Fruit fly (Drosophila melanogaster) whole organism, adult: Measurements from ENCODE around the gene CG11241.
A peak's percentile ranks its signal among the peaks of the same experiment; 100 is the strongest.
"Not testable (repeated sequence)": the region's sequence is repeated elsewhere in the genome, so short reads cannot be mapped to it uniquely, and the experiment has no call there.

Source experiments
- CG11617 ChIP-seq: fragments of 200-800 bp; sonication (Bioruptor generic); optimal IDR thresholded peaks from 2 replicates; lab custom pipeline; 2017; ENCODE audit warnings: mild to moderate bottlenecking, missing biosample characterization, missing genetic modification reagents, missing genetic modification characterization
- CG12768 ChIP-seq: fragments of 200-800 bp; sonication (Bioruptor generic); optimal IDR thresholded peaks from 2 replicates; lab custom pipeline; 2017; ENCODE audit warnings: missing biosample characterization, missing genetic modification characterization, mild to moderate bottlenecking, moderate library complexity, missing genetic modification reagents
- CG14711 ChIP-seq: fragments of 200-800 bp; sonication (Bioruptor generic); optimal IDR thresholded peaks from 2 replicates; lab custom pipeline; 2018; ENCODE audit warnings: missing biosample characterization, mild to moderate bottlenecking, missing genetic modification characterization, moderate library complexity
- CG1620 ChIP-seq: fragments of 200-800 bp; sonication (Bioruptor generic); optimal IDR thresholded peaks from 2 replicates; lab custom pipeline; 2016; ENCODE audit warnings: missing biosample characterization, missing genetic modification characterization
- CG33017 ChIP-seq: fragments of 200-800 bp; sonication (Bioruptor generic); optimal IDR thresholded peaks from 2 replicates; lab custom pipeline; 2018; ENCODE audit warnings: missing biosample characterization, mild to moderate bottlenecking, missing genetic modification characterization, moderate library complexity
- CG5204 ChIP-seq: fragments of 200-800 bp; sonication (Bioruptor generic); optimal IDR thresholded peaks from 2 replicates; lab custom pipeline; 2016; ENCODE audit warnings: missing biosample characterization, missing genetic modification characterization
- CG7045 ChIP-seq: fragments of 200-800 bp; sonication (Bioruptor generic); optimal IDR thresholded peaks from 2 replicates; lab custom pipeline; 2017; ENCODE audit warnings: missing biosample characterization, mild to moderate bottlenecking, missing genetic modification characterization
- CG7101 ChIP-seq: fragments of 200-800 bp; sonication (Bioruptor generic); optimal IDR thresholded peaks from 2 replicates; lab custom pipeline; 2018; ENCODE audit warnings: missing biosample characterization, mild to moderate bottlenecking, missing genetic modification characterization, moderate library complexity
- Clk ChIP-seq: fragments of 200-800 bp; sonication (Bioruptor generic); optimal IDR thresholded peaks from 2 replicates; lab custom pipeline; 2017; ENCODE audit warnings: missing biosample characterization, missing genetic modification characterization
- Crg-1 ChIP-seq: fragments of 200-800 bp; sonication (Bioruptor generic); optimal IDR thresholded peaks from 2 replicates; lab custom pipeline; 2016; ENCODE audit warnings: missing biosample characterization, missing genetic modification characterization
- Hr96 ChIP-seq: fragments of 200-800 bp; sonication (Bioruptor generic); optimal IDR thresholded peaks from 2 replicates; lab custom pipeline; 2016; ENCODE audit warnings: missing biosample characterization, missing genetic modification characterization
- Mnt ChIP-seq: fragments of 200-800 bp; sonication (Bioruptor generic); optimal IDR thresholded peaks from 2 replicates; lab custom pipeline; 2016; ENCODE audit warnings: missing biosample characterization, mild to moderate bottlenecking, missing genetic modification characterization
- bab1 ChIP-seq: fragments of 200-800 bp; sonication (Bioruptor generic); optimal IDR thresholded peaks from 3 replicates; lab custom pipeline; 2019; ENCODE audit warnings: missing biosample characterization, mild to moderate bottlenecking, missing genetic modification characterization, moderate library complexity
- cic ChIP-seq: fragments of 200-800 bp; sonication (Bioruptor generic); optimal IDR thresholded peaks from 2 replicates; lab custom pipeline; 2017; ENCODE audit warnings: missing biosample characterization, mild to moderate bottlenecking, missing genetic modification characterization, moderate library complexity
- cnc ChIP-seq, 2 experiments: fragments of >200 bp; optimal IDR thresholded peaks; 2 replicates each; lab custom pipeline; 2017
- kay ChIP-seq: fragments of 200-800 bp; sonication (Bioruptor generic); peaks from one replicate; lab custom pipeline; 2016; ENCODE audit warnings: missing biosample characterization, missing genetic modification characterization, borderline replicate concordance
- ovo ChIP-seq: fragments of 200-800 bp; sonication (Bioruptor generic); optimal IDR thresholded peaks from 2 replicates; lab custom pipeline; 2016; ENCODE audit warnings: missing biosample characterization, missing genetic modification characterization
- pad ChIP-seq: fragments of 200-800 bp; sonication (Bioruptor generic); optimal IDR thresholded peaks from 3 replicates; lab custom pipeline; 2017; ENCODE audit warnings: missing biosample characterization, missing genetic modification characterization, mild to moderate bottlenecking, moderate library complexity, missing genetic modification reagents
- tj ChIP-seq: fragments of 200-800 bp; sonication (Bioruptor generic); optimal IDR thresholded peaks from 3 replicates; lab custom pipeline; 2017; ENCODE audit warnings: missing biosample characterization, mild to moderate bottlenecking, missing genetic modification characterization, moderate library complexity
- toe ChIP-seq: fragments of 200-800 bp; sonication (Bioruptor generic); optimal IDR thresholded peaks from 2 replicates; lab custom pipeline; 2016; ENCODE audit warnings: missing biosample characterization, missing genetic modification characterization

CG11241 gene

dm6 chr3L:22724046-22724771 lies 14.0 kb downstream of the CG11241 start:
- TF ChIP-seq tj (GFP tag; lab: Kevin White, UChicago): peak; percentile 78
- TF ChIP-seq CG14711: no peak
- no peak for TF ChIP-seq Clk
- no peak for TF ChIP-seq CG5204

dm6 chr3L:22721991-22722390 lies 16.2 kb downstream of the CG11241 start, which contains the start of gene CG14451:
Gene CG14451, minus strand, starts transcription at chr3L:22722091.
- TF ChIP-seq tj (GFP tag; lab: Kevin White, UChicago) (no peak), cic (no peak), Hr96 (GFP tag; lab: Kevin White, UChicago) (no peak), bab1 (GFP tag; lab: Kevin White, UChicago) (no peak), Clk (no peak), Crg-1 (no peak), CG1620 (GFP tag; lab: Kevin White, UChicago) (no peak), CG12768 (GFP tag; lab: Kevin White, UChicago) (no peak), CG11617 (no peak), CG5204 (no peak), CG7045 (no peak), ovo (no peak), CG14711 (no peak)

DNA sequence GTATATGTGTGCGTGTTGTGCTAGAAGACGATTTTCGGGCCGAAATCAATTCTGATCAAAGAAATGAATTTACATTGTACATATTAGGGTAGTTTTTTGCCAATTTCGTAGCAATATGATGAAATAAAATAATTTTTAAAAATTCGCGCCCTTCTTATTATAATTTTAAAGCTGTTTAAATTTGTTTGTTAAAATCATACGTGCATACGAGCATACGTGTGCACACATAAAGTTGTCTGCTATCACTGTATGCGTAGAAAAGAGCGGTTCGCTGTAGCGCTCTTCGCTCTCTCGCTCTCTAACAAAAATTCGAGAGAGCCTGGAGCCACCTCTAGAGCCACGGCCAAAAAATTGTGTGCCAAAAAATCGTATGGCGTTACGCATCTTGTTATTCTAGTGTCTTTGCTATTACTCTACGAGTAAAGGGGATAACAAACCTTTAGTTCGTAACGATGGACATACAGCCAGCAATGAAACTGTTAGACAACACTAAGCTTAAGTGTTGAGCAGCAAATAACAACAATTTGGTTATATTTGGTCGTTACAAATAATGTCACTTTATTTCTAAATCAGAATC lies 17.4 kb downstream of the CG11241 start, which contains the start of gene mael:
Gene mael (plus strand): TSS at position 510 of the 577 bp plus-strand sequence.
- not testable (repeated sequence) for TF ChIP-seq kay; toe (GFP tag; lab: Kevin White, UChicago); CG5204

DNA sequence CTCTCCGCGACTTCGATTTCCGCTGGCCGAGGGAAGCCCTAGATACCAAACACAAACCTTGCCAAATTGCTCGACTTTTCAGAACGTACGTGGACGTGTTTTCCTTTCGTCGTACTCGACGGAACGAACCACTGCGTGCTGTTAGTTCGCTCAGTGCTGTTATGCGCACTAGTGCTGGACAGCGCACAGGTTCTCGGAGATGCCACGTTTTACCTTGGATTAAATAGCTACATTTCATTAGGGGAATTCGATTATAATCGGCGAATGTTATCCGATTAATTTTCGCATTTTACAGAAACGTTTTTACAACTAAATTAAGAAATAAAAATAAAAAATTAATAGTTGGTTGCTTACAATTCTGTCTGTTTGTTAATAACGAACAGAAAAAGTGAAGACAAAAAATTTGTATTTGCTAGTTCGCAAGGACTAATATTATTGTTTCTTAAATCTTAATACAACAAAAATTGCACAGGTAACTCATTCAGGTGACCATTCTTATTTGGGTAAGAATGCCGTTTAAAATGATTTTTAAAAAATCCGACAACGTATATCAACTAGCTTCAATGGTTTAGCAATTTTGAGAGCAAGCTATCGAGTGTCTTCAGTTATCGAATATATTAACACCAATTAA lies 21.0 kb downstream of the CG11241 start, which contains the start of the genes ArfGAP3 and CG32452:
Gene ArfGAP3 (minus strand): TSS at position 441 of the 631 bp plus-strand sequence.
Gene CG32452 (plus strand): TSS at position 592 of the 631 bp plus-strand sequence.
- TF ChIP-seq cnc (optimal IDR thresholded peaks at IDR 0.05; lab: Kevin White, UChicago) (no peak), CG12768 (GFP tag; lab: Kevin White, UChicago) (peak; percentile 59), bab1 (GFP tag; lab: Kevin White, UChicago) (peak; percentile 78), CG14711 (peak; percentile 66), Mnt (GFP tag; lab: Kevin White, UChicago) (peak; percentile 49), CG11617 (peak; percentile 69), ovo (peak; percentile 48), CG1620 (GFP tag; lab: Kevin White, UChicago) (peak; percentile 83), Crg-1 (peak; percentile 57), kay (no peak), CG7101 (peak; percentile 62), tj (GFP tag; lab: Kevin White, UChicago) (peak; percentile 25), pad (GFP tag; lab: Kevin White, UChicago) (peak; percentile 48), toe (GFP tag; lab: Kevin White, UChicago) (peak; percentile 85), CG7045 (peak; percentile 68), Hr96 (GFP tag; lab: Kevin White, UChicago) (peak; percentile 46), CG5204 (peak; percentile 79), Clk (peak; percentile 12), cic (peak; percentile 23), CG33017 (peak; percentile 15)

dm6 chr3L:22713605-22714004 lies 24.6 kb downstream of the CG11241 start:
- TF ChIP-seq Clk: no peak
- TF ChIP-seq Crg-1: no peak
- TF ChIP-seq Hr96 (GFP tag; lab: Kevin White, UChicago): no peak
- TF ChIP-seq cnc (optimal IDR thresholded peaks at IDR 0.05; lab: Kevin White, UChicago): no peak
- no peak for TF ChIP-seq ovo
- no peak for TF ChIP-seq CG33017
- TF ChIP-seq cic: no peak
- TF ChIP-seq CG7045: no peak
- no peak for TF ChIP-seq CG7101

- TF ChIP-seq cic (no peak), CG14711 (no peak), toe (GFP tag; lab: Kevin White, UChicago) (no peak), CG33017 (no peak), cnc (optimal IDR thresholded peaks at IDR 0.05; lab: Kevin White, UChicago) (no peak)
Measured at dm6 chr3L:22711855-22712254, 26.4 kb downstream of the CG11241 start, which contains the start of gene CG11370. Gene CG11370, plus strand, starts transcription at chr3L:22712155.

DNA sequence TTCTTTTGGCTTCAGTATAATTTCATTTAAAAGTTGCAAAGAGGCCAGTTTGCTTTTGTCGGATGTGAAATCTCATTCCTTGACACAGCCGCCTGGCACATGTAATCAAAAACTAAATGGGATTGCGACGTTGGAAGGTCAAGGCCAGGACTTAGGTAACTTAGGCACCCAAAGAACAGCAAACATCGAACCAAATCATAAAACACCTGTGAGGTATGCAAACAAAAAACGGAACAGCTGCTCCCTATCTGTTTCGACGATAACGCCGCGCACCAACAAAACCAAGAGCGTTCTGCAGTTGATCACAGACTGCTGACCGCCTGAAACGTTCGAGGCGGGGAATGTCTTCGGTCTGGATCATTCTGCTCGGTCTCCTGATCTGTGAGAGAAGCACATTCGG lies 39.1 kb downstream of the CG11241 start, which contains the start of gene CG45116:
Gene CG45116 (plus strand): TSS at position 301 of the 400 bp plus-strand sequence.
- no peak for TF ChIP-seq Mnt (GFP tag; lab: Kevin White, UChicago)
